Fruit fly (Drosophila melanogaster) whole organism, adult: ENCODE results near the gene CG5556.

Experiments used
- CG11617 ChIP-seq: fragments of 200-800 bp; sonication (Bioruptor generic); optimal IDR thresholded peaks from 2 replicates; lab custom pipeline; 2017; ENCODE audit warnings: mild to moderate bottlenecking, missing biosample characterization, missing genetic modification reagents, missing genetic modification characterization
- CG12768 ChIP-seq: fragments of 200-800 bp; sonication (Bioruptor generic); optimal IDR thresholded peaks from 2 replicates; lab custom pipeline; 2017; ENCODE audit warnings: missing biosample characterization, missing genetic modification characterization, mild to moderate bottlenecking, moderate library complexity, missing genetic modification reagents
- CG14711 ChIP-seq: fragments of 200-800 bp; sonication (Bioruptor generic); optimal IDR thresholded peaks from 2 replicates; lab custom pipeline; 2018; ENCODE audit warnings: missing biosample characterization, mild to moderate bottlenecking, missing genetic modification characterization, moderate library complexity
- CG1620 ChIP-seq: fragments of 200-800 bp; sonication (Bioruptor generic); optimal IDR thresholded peaks from 2 replicates; lab custom pipeline; 2016; ENCODE audit warnings: missing biosample characterization, missing genetic modification characterization
- CG33017 ChIP-seq: fragments of 200-800 bp; sonication (Bioruptor generic); optimal IDR thresholded peaks from 2 replicates; lab custom pipeline; 2018; ENCODE audit warnings: missing biosample characterization, mild to moderate bottlenecking, missing genetic modification characterization, moderate library complexity
- CG5204 ChIP-seq: fragments of 200-800 bp; sonication (Bioruptor generic); optimal IDR thresholded peaks from 2 replicates; lab custom pipeline; 2016; ENCODE audit warnings: missing biosample characterization, missing genetic modification characterization
- CG7045 ChIP-seq: fragments of 200-800 bp; sonication (Bioruptor generic); optimal IDR thresholded peaks from 2 replicates; lab custom pipeline; 2017; ENCODE audit warnings: missing biosample characterization, mild to moderate bottlenecking, missing genetic modification characterization
- CG7101 ChIP-seq: fragments of 200-800 bp; sonication (Bioruptor generic); optimal IDR thresholded peaks from 2 replicates; lab custom pipeline; 2018; ENCODE audit warnings: missing biosample characterization, mild to moderate bottlenecking, missing genetic modification characterization, moderate library complexity
- Clk ChIP-seq: fragments of 200-800 bp; sonication (Bioruptor generic); optimal IDR thresholded peaks from 2 replicates; lab custom pipeline; 2017; ENCODE audit warnings: missing biosample characterization, missing genetic modification characterization
- Crg-1 ChIP-seq: fragments of 200-800 bp; sonication (Bioruptor generic); optimal IDR thresholded peaks from 2 replicates; lab custom pipeline; 2016; ENCODE audit warnings: missing biosample characterization, missing genetic modification characterization
- Hr96 ChIP-seq: fragments of 200-800 bp; sonication (Bioruptor generic); optimal IDR thresholded peaks from 2 replicates; lab custom pipeline; 2016; ENCODE audit warnings: missing biosample characterization, missing genetic modification characterization
- Mnt ChIP-seq: fragments of 200-800 bp; sonication (Bioruptor generic); optimal IDR thresholded peaks from 2 replicates; lab custom pipeline; 2016; ENCODE audit warnings: missing biosample characterization, mild to moderate bottlenecking, missing genetic modification characterization
- bab1 ChIP-seq: fragments of 200-800 bp; sonication (Bioruptor generic); optimal IDR thresholded peaks from 3 replicates; lab custom pipeline; 2019; ENCODE audit warnings: missing biosample characterization, mild to moderate bottlenecking, missing genetic modification characterization, moderate library complexity
- cic ChIP-seq: fragments of 200-800 bp; sonication (Bioruptor generic); optimal IDR thresholded peaks from 2 replicates; lab custom pipeline; 2017; ENCODE audit warnings: missing biosample characterization, mild to moderate bottlenecking, missing genetic modification characterization, moderate library complexity
- cnc ChIP-seq, 2 experiments: fragments of >200 bp; optimal IDR thresholded peaks; 2 replicates each; lab custom pipeline; 2017
- kay ChIP-seq: fragments of 200-800 bp; sonication (Bioruptor generic); peaks from one replicate; lab custom pipeline; 2016; ENCODE audit warnings: missing biosample characterization, missing genetic modification characterization, borderline replicate concordance
- ovo ChIP-seq: fragments of 200-800 bp; sonication (Bioruptor generic); optimal IDR thresholded peaks from 2 replicates; lab custom pipeline; 2016; ENCODE audit warnings: missing biosample characterization, missing genetic modification characterization
- pad ChIP-seq: fragments of 200-800 bp; sonication (Bioruptor generic); optimal IDR thresholded peaks from 3 replicates; lab custom pipeline; 2017; ENCODE audit warnings: missing biosample characterization, missing genetic modification characterization, mild to moderate bottlenecking, moderate library complexity, missing genetic modification reagents
- tj ChIP-seq: fragments of 200-800 bp; sonication (Bioruptor generic); optimal IDR thresholded peaks from 3 replicates; lab custom pipeline; 2017; ENCODE audit warnings: missing biosample characterization, mild to moderate bottlenecking, missing genetic modification characterization, moderate library complexity
- toe ChIP-seq: fragments of 200-800 bp; sonication (Bioruptor generic); optimal IDR thresholded peaks from 2 replicates; lab custom pipeline; 2016; ENCODE audit warnings: missing biosample characterization, missing genetic modification characterization

CG5556 gene

dm6 chr2L:1341995-1342394 is 10.7 kb downstream of the CG5556 start, which contains the start of gene CG33923:
CG33923 (minus strand) TSS chr2L:1342095.
- no peak for TF ChIP-seq CG7101 (tag; lab: Kevin White, UChicago)
- no peak for TF ChIP-seq toe (GFP tag; lab: Kevin White, UChicago)
- TF ChIP-seq CG33017: no peak
- no peak for TF ChIP-seq bab1 (GFP tag; lab: Kevin White, UChicago)
- no peak for TF ChIP-seq CG1620 (GFP tag; lab: Kevin White, UChicago)
- no peak for TF ChIP-seq CG7045
- no peak for TF ChIP-seq cic (GFP tag; lab: Kevin White, UChicago)
- no peak for TF ChIP-seq Mnt
- TF ChIP-seq Crg-1 (GFP tag; lab: Kevin White, UChicago): no peak
- TF ChIP-seq cnc (optimal IDR thresholded peaks at IDR 0.05; lab: Kevin White, UChicago): no peak
- TF ChIP-seq pad (GFP tag; lab: Kevin White, UChicago): no peak
- TF ChIP-seq tj (GFP tag; lab: Kevin White, UChicago): no peak
- no peak for TF ChIP-seq CG14711 (tag; lab: Kevin White, UChicago)
- no peak for TF ChIP-seq CG11617 (GFP tag; lab: Kevin White, UChicago)
- no peak for TF ChIP-seq ovo (GFP tag; lab: Kevin White, UChicago)
- no peak for TF ChIP-seq Clk (GFP tag; lab: Kevin White, UChicago)

dm6 chr2L:1333828-1334227 is 18.8 kb downstream of the CG5556 start, which contains the start of gene CG5440:
CG5440 (plus strand) TSS chr2L:1334128.
- TF ChIP-seq CG12768 (GFP tag; lab: Kevin White, UChicago) (no peak), cnc (optimal IDR thresholded peaks at IDR 0.05; lab: Kevin White, UChicago) (no peak), bab1 (GFP tag; lab: Kevin White, UChicago) (no peak), CG1620 (GFP tag; lab: Kevin White, UChicago) (no peak), Clk (GFP tag; lab: Kevin White, UChicago) (no peak), Mnt (no peak), pad (GFP tag; lab: Kevin White, UChicago) (no peak), ovo (GFP tag; lab: Kevin White, UChicago) (no peak), CG33017 (no peak), CG5204 (no peak), toe (GFP tag; lab: Kevin White, UChicago) (no peak), CG7101 (tag; lab: Kevin White, UChicago) (no peak)

dm6 chr2L:1328861-1329260 is 23.8 kb downstream of the CG5556 start, which contains the start of gene a5:
a5 (plus strand) TSS chr2L:1329161.
- no peak for TF ChIP-seq cic (GFP tag; lab: Kevin White, UChicago)
- TF ChIP-seq tj (GFP tag; lab: Kevin White, UChicago): no peak
- TF ChIP-seq CG14711 (tag; lab: Kevin White, UChicago): no peak
- no peak for TF ChIP-seq Hr96 (GFP tag; lab: Kevin White, UChicago)
- TF ChIP-seq kay (GFP tag; lab: Kevin White, UChicago): no peak
- no peak for TF ChIP-seq Mnt
- TF ChIP-seq CG5204: no peak
- TF ChIP-seq Clk (GFP tag; lab: Kevin White, UChicago): no peak
- no peak for TF ChIP-seq ovo (GFP tag; lab: Kevin White, UChicago)
- TF ChIP-seq CG1620 (GFP tag; lab: Kevin White, UChicago): no peak
- no peak for TF ChIP-seq bab1 (GFP tag; lab: Kevin White, UChicago)
- no peak for TF ChIP-seq CG7101 (tag; lab: Kevin White, UChicago)
- TF ChIP-seq CG11617 (GFP tag; lab: Kevin White, UChicago): no peak
- TF ChIP-seq toe (GFP tag; lab: Kevin White, UChicago): no peak
- no peak for TF ChIP-seq Crg-1 (GFP tag; lab: Kevin White, UChicago)

dm6 chr2L:1316422-1316821 is 36.2 kb downstream of the CG5556 start:
- TF ChIP-seq CG7101 (tag; lab: Kevin White, UChicago) (no peak), CG14711 (tag; lab: Kevin White, UChicago) (no peak), Mnt (no peak), CG5204 (no peak), cic (GFP tag; lab: Kevin White, UChicago) (no peak), Hr96 (GFP tag; lab: Kevin White, UChicago) (no peak), CG33017 (no peak), CG1620 (GFP tag; lab: Kevin White, UChicago) (no peak), bab1 (GFP tag; lab: Kevin White, UChicago) (no peak), toe (GFP tag; lab: Kevin White, UChicago) (no peak), CG7045 (no peak), tj (GFP tag; lab: Kevin White, UChicago) (no peak), CG12768 (GFP tag; lab: Kevin White, UChicago) (no peak), ovo (GFP tag; lab: Kevin White, UChicago) (no peak)

- no peak for TF ChIP-seq CG33017
- no peak for TF ChIP-seq CG14711 (tag; lab: Kevin White, UChicago)
- no peak for TF ChIP-seq CG7101 (tag; lab: Kevin White, UChicago)
- no peak for TF ChIP-seq Mnt
- TF ChIP-seq CG12768 (GFP tag; lab: Kevin White, UChicago): no peak
Measured at dm6 chr2L:1315283-1315682, 37.4 kb downstream of the CG5556 start.

dm6 chr2L:1312321-1312720 is 40.3 kb downstream of the CG5556 start:
- TF ChIP-seq kay (GFP tag; lab: Kevin White, UChicago) (no peak), CG12768 (GFP tag; lab: Kevin White, UChicago) (no peak), cic (GFP tag; lab: Kevin White, UChicago) (no peak), pad (GFP tag; lab: Kevin White, UChicago) (no peak), Hr96 (GFP tag; lab: Kevin White, UChicago) (no peak), bab1 (GFP tag; lab: Kevin White, UChicago) (no peak), Clk (GFP tag; lab: Kevin White, UChicago) (no peak), CG33017 (no peak), CG5204 (no peak), Mnt (no peak), CG7101 (tag; lab: Kevin White, UChicago) (no peak), Crg-1 (GFP tag; lab: Kevin White, UChicago) (no peak)
